Fruit fly (Drosophila melanogaster) whole organism, embryonic: ENCODE results near the gene CG8675.

Experiments
- CG17829 ChIP-seq: fragments of 200-800 bp; optimal IDR thresholded peaks from 2 replicates; lab custom pipeline; 2019; ENCODE audit warnings: missing biosample characterization, mild to moderate bottlenecking, missing genetic modification characterization, moderate library complexity
- CG31224 ChIP-seq: fragments of 200-800 bp; sonication (Bioruptor generic); IDR thresholded peaks from 2 replicates; pipeline ENCODE4 v1.3.6; 2022; ENCODE audit warnings: missing biosample characterization, missing genetic modification characterization
- CG34376 ChIP-seq: fragments of 200-800 bp; sonication (Bioruptor generic); optimal IDR thresholded peaks from 2 replicates; lab custom pipeline; 2018; ENCODE audit warnings: missing biosample characterization, mild to moderate bottlenecking, missing genetic modification characterization
- CHES-1-like ChIP-seq: fragments of 200-800 bp; sonication (Bioruptor generic); optimal IDR thresholded peaks from 2 replicates; lab custom pipeline; 2016; ENCODE audit warnings: missing biosample characterization, missing genetic modification characterization
- Ets65A ChIP-seq: fragments of 200-800 bp; sonication (Bioruptor generic); peaks from one replicate; lab custom pipeline; 2016; ENCODE audit warnings: missing biosample characterization, missing genetic modification characterization
- Sin3A ChIP-seq: fragments of >200 bp; optimal IDR thresholded peaks from 2 replicates; lab custom pipeline; 2018
- Sry-β ChIP-seq: fragments of 200-800 bp; sonication (Bioruptor generic); optimal IDR thresholded peaks from 2 replicates; lab custom pipeline; 2018; ENCODE audit warnings: missing biosample characterization, mild to moderate bottlenecking, missing genetic modification characterization, moderate library complexity
- usp ChIP-seq: fragments of >200 bp; optimal IDR thresholded peaks from 2 replicates; lab custom pipeline; 2017; ENCODE audit warnings: missing biosample characterization, missing genetic modification characterization

DNA sequence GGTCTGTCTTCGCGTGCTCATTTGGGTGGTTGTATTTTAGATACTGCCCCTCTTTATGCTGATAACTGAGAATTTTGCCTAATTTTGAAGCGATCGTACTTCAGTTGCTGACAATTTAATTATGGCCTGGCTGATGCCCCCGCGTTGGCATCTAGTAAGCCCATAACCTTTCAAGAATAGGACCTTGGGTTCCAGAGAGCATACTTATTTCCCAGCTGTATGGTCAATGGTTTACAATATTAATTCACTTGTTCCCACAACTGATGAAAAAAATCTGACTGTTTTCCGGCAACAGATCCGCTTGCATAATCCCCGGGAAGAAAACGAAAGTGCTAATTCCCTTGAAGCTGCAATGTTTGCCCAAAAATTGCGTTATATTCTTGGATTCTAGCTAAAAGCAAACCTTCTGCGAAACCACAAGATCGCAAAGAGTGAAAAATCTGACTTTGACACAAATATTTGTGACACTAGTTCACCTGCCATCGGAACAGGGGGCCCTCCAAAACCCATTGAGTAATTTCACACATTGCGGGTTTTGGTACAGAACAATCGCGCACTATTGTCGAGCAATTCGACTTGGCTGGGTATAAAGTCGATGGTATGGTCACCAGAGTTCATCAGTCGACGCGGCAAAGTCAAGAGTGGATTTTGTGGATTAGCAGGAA, 46.7 kb downstream of the CG8675 start, which contains the start of the genes TTLL1A and CG5070:
- TF ChIP-seq CHES-1-like (GFP tag; lab: Kevin White, UChicago) (no peak), Sin3A (no peak), CG34376 (GFP tag; lab: Kevin White, UChicago) (no peak), CG17829 (no peak), Sry-β (GFP tag; lab: Kevin White, UChicago) (no peak), usp (GFP tag; lab: Kevin White, UChicago) (no peak), Ets65A (GFP tag; lab: Kevin White, UChicago) (no peak), CG31224 (no peak)
